Fruit fly (Drosophila melanogaster): Measurements from ENCODE around the gene CG6418.

Gene CG6418

DNA sequence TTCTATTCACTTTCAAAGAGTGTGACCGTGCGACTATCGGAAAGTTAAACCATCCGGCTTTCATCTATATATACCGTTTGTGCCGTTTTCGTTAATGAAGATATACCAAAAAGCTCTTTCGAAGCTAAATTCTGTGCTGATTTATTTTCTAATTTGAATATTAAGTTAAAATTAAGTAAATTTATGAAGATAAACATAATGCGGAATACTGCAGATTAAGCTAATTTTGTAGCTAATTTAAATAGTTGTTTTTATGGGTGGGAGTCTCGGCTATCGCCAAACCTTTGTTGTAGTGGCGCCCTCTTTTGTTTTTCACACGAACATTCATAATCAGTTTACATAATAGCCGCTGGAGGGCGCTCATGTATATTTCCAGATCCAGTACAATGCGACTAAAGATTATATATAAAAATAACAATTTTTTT lies 20.3 kb upstream of the CG6418 start, which contains the start of gene Aps (continued):
- TF ChIP-seq chinmo (GFP tag; IDR thresholded peaks at IDR 0.05; ENCODE audit: partially characterized antibody) (no peak), CG11085 (GFP tag; IDR thresholded peaks at IDR 0.05) (no peak), CG10959 (GFP tag; IDR thresholded peaks at IDR 0.05) (0 out of 2 replicates have a peak, but pooled peaks have one; percentile 16), CG12391 (tag; optimal IDR thresholded peaks at IDR 0.05) (peak; percentile 59), H15 (GFP tag; IDR thresholded peaks at IDR 0.05) (peak; percentile 59), CG11560 (tag; IDR thresholded peaks at IDR 0.05) (no peak), CG13894 (tag; optimal IDR thresholded peaks at IDR 0.05) (no peak), Hr78 (GFP tag; optimal IDR thresholded peaks at IDR 0.05) (no peak), twi (tag; optimal IDR thresholded peaks at IDR 0.05) (peak; percentile 21), CG13123 (GFP tag; optimal IDR thresholded peaks at IDR 0.05) (peak; percentile 45), CG17912 (GFP tag; optimal IDR thresholded peaks at IDR 0.05) (peak; percentile 47), fd96Cb (tag; optimal IDR thresholded peaks at IDR 0.05) (no peak), NfI (GFP tag; optimal IDR thresholded peaks at IDR 0.05) (peak; percentile 66), rib (GFP tag; IDR thresholded peaks at IDR 0.05) (no peak), NC2β (GFP tag; optimal IDR thresholded peaks at IDR 0.05) (peak; percentile 12), Rfx (GFP tag; IDR thresholded peaks at IDR 0.05) (peak; percentile 78), Abd-B (GFP tag; optimal IDR thresholded peaks at IDR 0.05) (no peak), Hmr (GFP tag; optimal IDR thresholded peaks at IDR 0.05) (peak; percentile 49), CG17568 (GFP tag; optimal IDR thresholded peaks at IDR 0.05) (no peak), NFAT (GFP tag; IDR thresholded peaks at IDR 0.05) (peak; percentile 89), cg (GFP tag; optimal IDR thresholded peaks at IDR 0.05) (no peak), gro (GFP tag; optimal IDR thresholded peaks at IDR 0.05) (peak; percentile 2), abd-A (tag; optimal IDR thresholded peaks at IDR 0.05) (peak; percentile 27), peb (GFP tag; IDR thresholded peaks at IDR 0.05) (no peak), amos (GFP tag; IDR thresholded peaks at IDR 0.05; ENCODE audit: partially characterized antibody) (no peak), ham (GFP tag; IDR thresholded peaks at IDR 0.05) (no peak), crp (GFP tag; optimal IDR thresholded peaks at IDR 0.05) (no peak), CG8924 (tag; optimal IDR thresholded peaks at IDR 0.05) (peak; percentile 5), Nf-YB (GFP tag; optimal IDR thresholded peaks at IDR 0.05) (peak; percentile 18), Dek (tag; optimal IDR thresholded peaks at IDR 0.05) (no peak), CG17361 (GFP tag; IDR thresholded peaks at IDR 0.05) (0 out of 3 replicates have a peak, but pooled peaks have one; percentile 28), salm (tag; optimal IDR thresholded peaks at IDR 0.05) (no peak), TFAM (GFP tag; optimal IDR thresholded peaks at IDR 0.05) (no peak), Antp (GFP tag; optimal IDR thresholded peaks at IDR 0.05) (no peak), CG16815 (GFP tag; optimal IDR thresholded peaks at IDR 0.05) (peak; percentile 15), ftz-f1 (GFP tag; optimal IDR thresholded peaks at IDR 0.05) (no peak), Pdp1 (GFP tag; optimal IDR thresholded peaks at IDR 0.05) (peak; percentile 47 to 65), pfk (GFP tag; optimal IDR thresholded peaks at IDR 0.05) (no peak), Hsf (GFP tag; optimal IDR thresholded peaks at IDR 0.05) (peak; percentile 68), CG9932 (GFP tag; IDR thresholded peaks at IDR 0.05) (peak; percentile 79), Lim3 (GFP tag; IDR thresholded peaks at IDR 0.05) (no peak), CG30020 (tag; optimal IDR thresholded peaks at IDR 0.05) (peak; percentile 20), Ets97D (GFP tag; optimal IDR thresholded peaks at IDR 0.05) (peak; percentile 67), CG11247 (GFP tag; IDR thresholded peaks at IDR 0.05) (peak; percentile 71), croc (GFP tag; conservative IDR thresholded peaks at IDR 0.05) (no peak), Dip3 (GFP tag; optimal IDR thresholded peaks at IDR 0.05) (no peak), gt (GFP tag; IDR thresholded peaks at IDR 0.05) (no peak), CG4707 (GFP tag; optimal IDR thresholded peaks at IDR 0.05) (no peak), CG12744 (GFP tag; optimal IDR thresholded peaks at IDR 0.05) (no peak), inv (GFP tag; IDR thresholded peaks at IDR 0.05; ENCODE audit: partially characterized antibody) (no peak)
